Fruit fly (Drosophila melanogaster) whole organism, prepupa: Measurements from ENCODE around the gene CG18131.

Experiments
- Blimp-1 ChIP-seq: fragments of 200-800 bp; sonication (Bioruptor generic); optimal IDR thresholded peaks from 3 replicates; lab custom pipeline; 2017; ENCODE audit warnings: missing biosample characterization, missing genetic modification characterization, mild to moderate bottlenecking, moderate library complexity, missing genetic modification reagents
- CG1621 ChIP-seq: fragments of 200-800 bp; sonication (Bioruptor generic); optimal IDR thresholded peaks from 3 replicates; lab custom pipeline; 2018; ENCODE audit warnings: missing biosample characterization, mild to moderate bottlenecking, missing genetic modification characterization
- CG16779 ChIP-seq: fragments of 200-800 bp; sonication (Bioruptor generic); optimal IDR thresholded peaks from 3 replicates; lab custom pipeline; 2017; ENCODE audit warnings: missing biosample characterization, mild to moderate bottlenecking, missing genetic modification characterization
- Ets21C ChIP-seq: fragments of 200-800 bp; sonication (Bioruptor generic); optimal IDR thresholded peaks from 3 replicates; lab custom pipeline; 2016; ENCODE audit warnings: missing biosample characterization, missing genetic modification characterization
- OdsH ChIP-seq: fragments of 200-800 bp; sonication (Bioruptor generic); optimal IDR thresholded peaks from 3 replicates; lab custom pipeline; 2016; ENCODE audit warnings: missing biosample characterization, missing genetic modification characterization
- Sox102F ChIP-seq: fragments of 200-800 bp; sonication (Bioruptor generic); optimal IDR thresholded peaks from 2 replicates; lab custom pipeline; 2016; ENCODE audit warnings: missing biosample characterization, mild to moderate bottlenecking, missing genetic modification characterization
- Sox15 ChIP-seq: fragments of 200-800 bp; sonication (Bioruptor generic); optimal IDR thresholded peaks from 3 replicates; lab custom pipeline; 2016; ENCODE audit warnings: missing biosample characterization, missing genetic modification characterization
- lz ChIP-seq: fragments of 200-800 bp; sonication (Bioruptor generic); optimal IDR thresholded peaks from 3 replicates; lab custom pipeline; 2016; ENCODE audit warnings: missing biosample characterization, missing genetic modification characterization
- spab ChIP-seq: fragments of 200-800 bp; sonication (Bioruptor generic); optimal IDR thresholded peaks from 2 replicates; lab custom pipeline; 2017; ENCODE audit warnings: missing biosample characterization, mild to moderate bottlenecking, missing genetic modification characterization, missing genetic modification reagents

DNA sequence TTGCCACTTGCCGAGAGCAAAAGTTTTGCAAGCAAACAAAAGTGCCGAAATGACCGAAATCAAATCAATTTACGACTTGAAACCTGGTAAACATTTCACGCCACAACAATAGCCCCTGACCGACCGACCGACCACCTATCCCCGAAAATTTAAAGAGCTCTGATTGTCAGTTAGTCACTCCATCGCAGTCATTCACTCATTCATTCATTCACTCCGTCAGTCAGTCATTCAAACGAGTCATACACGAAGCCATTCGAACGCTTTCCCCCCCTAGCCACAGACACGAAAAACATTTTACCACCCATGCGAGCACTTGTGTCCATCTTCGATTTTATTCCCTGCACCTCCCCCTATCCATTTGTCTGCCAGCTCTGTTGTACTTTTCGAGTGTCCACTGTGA, 47.5 kb upstream of the CG18131 start:
- TF ChIP-seq OdsH (no peak), CG16779 (no peak), CG1621 (tag; lab: Kevin White, UChicago) (no peak), Sox102F (GFP tag; lab: Kevin White, UChicago) (no peak), Blimp-1 (GFP tag; lab: Kevin White, UChicago) (no peak), spab (GFP tag; lab: Kevin White, UChicago) (no peak), Ets21C (GFP tag; lab: Kevin White, UChicago) (no peak), Sox15 (GFP tag; lab: Kevin White, UChicago) (no peak), lz (no peak)
